Fruit fly (Drosophila melanogaster) whole organism, embryonic: Measurements from ENCODE around the gene CG2006.

Source experiments
- Antp ChIP-seq: fragments of 200-800 bp; sonication (Bioruptor generic); optimal IDR thresholded peaks from 3 replicates; lab custom pipeline; 2016; ENCODE audit warnings: missing biosample characterization, missing genetic modification characterization
- Atf6 ChIP-seq: fragments of 200-800 bp; sonication (Bioruptor generic); IDR thresholded peaks from 2 replicates; pipeline ENCODE4 v1.3.6; 2022; ENCODE audit warnings: missing biosample characterization, missing genetic modification characterization
- Bdp1 ChIP-seq: fragments of 200-800 bp; sonication (Bioruptor generic); optimal IDR thresholded peaks from 3 replicates; lab custom pipeline; 2016; ENCODE audit warnings: missing biosample characterization, missing genetic modification characterization
- CG10366 ChIP-seq: fragments of 200-800 bp; sonication (Bioruptor generic); IDR thresholded peaks from 2 replicates; pipeline ENCODE4 v1.3.6; 2022; ENCODE audit warnings: missing biosample characterization, missing genetic modification characterization
- CG11695 ChIP-seq: fragments of 200-800 bp; sonication (Bioruptor generic); IDR thresholded peaks from 3 replicates; pipeline ENCODE4 v1.3.6; 2022; ENCODE audit warnings: missing biosample characterization, missing genetic modification characterization
- CG12155 ChIP-seq: fragments of 200-800 bp; sonication (Bioruptor generic); optimal IDR thresholded peaks from 3 replicates; lab custom pipeline; 2016; ENCODE audit warnings: missing biosample characterization, missing genetic modification characterization
- CG12219 ChIP-seq: fragments of 200-800 bp; sonication (Bioruptor generic); optimal IDR thresholded peaks from 3 replicates; lab custom pipeline; 2018; ENCODE audit warnings: missing biosample characterization, mild to moderate bottlenecking, missing genetic modification characterization
- CG12299 ChIP-seq: fragments of 200-800 bp; sonication (Bioruptor generic); optimal IDR thresholded peaks from 2 replicates; lab custom pipeline; 2018; ENCODE audit warnings: missing biosample characterization, mild to moderate bottlenecking, missing genetic modification characterization
- CG13123 ChIP-seq: fragments of 200-800 bp; sonication (Bioruptor generic); optimal IDR thresholded peaks from 2 replicates; lab custom pipeline; 2016; ENCODE audit warnings: missing biosample characterization, missing genetic modification characterization
- CG14965 ChIP-seq: fragments of 200-800 bp; sonication (Bioruptor generic); optimal IDR thresholded peaks from 2 replicates; lab custom pipeline; 2016; ENCODE audit warnings: missing biosample characterization, missing genetic modification characterization, borderline replicate concordance
- CG1602 ChIP-seq: fragments of 200-800 bp; sonication (Bioruptor generic); optimal IDR thresholded peaks from 3 replicates; lab custom pipeline; 2016; ENCODE audit warnings: missing biosample characterization, missing genetic modification characterization
- CG1647 ChIP-seq: fragments of 200-800 bp; sonication (Bioruptor generic); optimal IDR thresholded peaks from 3 replicates; lab custom pipeline; 2016; ENCODE audit warnings: missing biosample characterization, missing genetic modification characterization
- CG17802 ChIP-seq: fragments of 200-800 bp; sonication (Bioruptor generic); optimal IDR thresholded peaks from 2 replicates; lab custom pipeline; 2018; ENCODE audit warnings: missing biosample characterization, mild to moderate bottlenecking, missing genetic modification characterization, moderate library complexity
- CG2875 ChIP-seq: fragments of 200-800 bp; sonication (Bioruptor generic); optimal IDR thresholded peaks from 2 replicates; lab custom pipeline; 2017; ENCODE audit warnings: missing biosample characterization, mild to moderate bottlenecking, missing genetic modification characterization, missing genetic modification reagents
- CG3065 ChIP-seq: fragments of 200-800 bp; sonication (Bioruptor generic); optimal IDR thresholded peaks from 2 replicates; lab custom pipeline; 2016; ENCODE audit warnings: missing biosample characterization, missing genetic modification characterization
- CG32772 ChIP-seq: fragments of 200-800 bp; sonication (Bioruptor generic); IDR thresholded peaks from 2 replicates; pipeline ENCODE4 v1.3.6; 2022; ENCODE audit warnings: missing biosample characterization, missing genetic modification characterization
- CG3726 ChIP-seq: fragments of 200-800 bp; sonication (Bioruptor generic); IDR thresholded peaks from 3 replicates; pipeline ENCODE4, ENCODE4 v1.3.6; 2022; ENCODE audit warnings: missing biosample characterization, missing genetic modification characterization
- CG4707 ChIP-seq: fragments of 200-800 bp; sonication (Bioruptor generic); optimal IDR thresholded peaks from 2 replicates; lab custom pipeline; 2018; ENCODE audit warnings: missing biosample characterization, mild to moderate bottlenecking, missing genetic modification characterization, moderate library complexity
- CG4730 ChIP-seq: fragments of 200-800 bp; sonication (Bioruptor generic); IDR thresholded peaks from 2 replicates; pipeline ENCODE4 v1.3.6; 2022; ENCODE audit warnings: missing biosample characterization, missing genetic modification characterization
- CG4820 ChIP-seq: fragments of 200-800 bp; sonication (Bioruptor generic); optimal IDR thresholded peaks from 3 replicates; lab custom pipeline; 2016; ENCODE audit warnings: missing biosample characterization, missing genetic modification characterization
- CG9437 ChIP-seq: fragments of 200-800 bp; sonication (Bioruptor generic); optimal IDR thresholded peaks from 2 replicates; lab custom pipeline; 2018; ENCODE audit warnings: missing biosample characterization, mild to moderate bottlenecking, missing genetic modification characterization
- Dip3 ChIP-seq: fragments of 200-800 bp; sonication (Bioruptor generic); optimal IDR thresholded peaks from 3 replicates; lab custom pipeline; 2016; ENCODE audit warnings: missing biosample characterization, missing genetic modification characterization
- Doc2 ChIP-seq: fragments of 200-800 bp; sonication (Bioruptor generic); IDR thresholded peaks from 2 replicates; pipeline ENCODE4 v1.3.6; 2022; ENCODE audit warnings: missing biosample characterization, missing genetic modification characterization
- Dref ChIP-seq: fragments of 200-800 bp; sonication (Bioruptor generic); IDR thresholded peaks from 2 replicates; pipeline ENCODE4 v1.3.6; 2022; ENCODE audit warnings: missing biosample characterization, missing genetic modification characterization
- Fer2 ChIP-seq: fragments of 200-800 bp; sonication (Bioruptor generic); optimal IDR thresholded peaks from 2 replicates; lab custom pipeline; 2018; ENCODE audit warnings: missing biosample characterization, mild to moderate bottlenecking, missing genetic modification characterization, moderate library complexity
- NC2β ChIP-seq: fragments of 200-800 bp; sonication (Bioruptor generic); optimal IDR thresholded peaks from 2 replicates; lab custom pipeline; 2016; ENCODE audit warnings: missing biosample characterization, missing genetic modification characterization
- NK7.1 ChIP-seq: fragments of 200-800 bp; sonication (Bioruptor generic); optimal IDR thresholded peaks from 3 replicates; lab custom pipeline; 2016; ENCODE audit warnings: missing biosample characterization, missing genetic modification characterization
- Neu2 ChIP-seq: fragments of 200-800 bp; sonication (Bioruptor generic); optimal IDR thresholded peaks from 3 replicates; lab custom pipeline; 2016; ENCODE audit warnings: missing biosample characterization, missing genetic modification characterization, borderline replicate concordance
- Sox102F ChIP-seq: fragments of 200-800 bp; sonication (Bioruptor generic); optimal IDR thresholded peaks from 2 replicates; lab custom pipeline; 2018; ENCODE audit warnings: missing biosample characterization, mild to moderate bottlenecking, missing genetic modification characterization, moderate library complexity
- Spps ChIP-seq: fragments of 200-800 bp; sonication (Bioruptor generic); optimal IDR thresholded peaks from 2 replicates; lab custom pipeline; 2018; ENCODE audit warnings: missing biosample characterization, mild to moderate bottlenecking, missing genetic modification characterization
- Usf ChIP-seq: fragments of 200-800 bp; sonication (Bioruptor generic); optimal IDR thresholded peaks from 2 replicates; lab custom pipeline; 2017; ENCODE audit warnings: missing genotype, missing biosample characterization, missing genetic modification characterization
- Xrp1 ChIP-seq: fragments of 200-800 bp; sonication (Bioruptor generic); IDR thresholded peaks from 2 replicates; pipeline ENCODE4 v1.3.6; 2022; ENCODE audit warnings: missing biosample characterization, missing genetic modification characterization
- ara ChIP-seq: fragments of 200-800 bp; sonication (Bioruptor generic); IDR thresholded peaks from 2 replicates; pipeline ENCODE4 v1.3.6; 2022; ENCODE audit warnings: missing biosample characterization, missing genetic modification characterization
- btn ChIP-seq: fragments of 200-800 bp; sonication (Bioruptor generic); optimal IDR thresholded peaks from 2 replicates; lab custom pipeline; 2016; ENCODE audit warnings: missing biosample characterization, missing genetic modification characterization
- cad ChIP-seq: fragments of >200 bp; optimal IDR thresholded peaks from 2 replicates; lab custom pipeline; 2017; ENCODE audit warnings: missing biosample characterization, missing genetic modification characterization
- cg ChIP-seq: fragments of 200-800 bp; sonication (Bioruptor generic); optimal IDR thresholded peaks from 3 replicates; lab custom pipeline; 2019; ENCODE audit warnings: missing biosample characterization, mild to moderate bottlenecking, missing genetic modification characterization, moderate library complexity
- chif ChIP-seq, 2 experiments: fragments of 200-800 bp; sonication (Bioruptor generic); optimal IDR thresholded peaks; 3 replicates each; lab custom pipeline; 2016; ENCODE audit warnings: missing biosample characterization in 2 of 2, missing genetic modification characterization in 2 of 2
- dpn ChIP-seq, 2 experiments: fragments of 200-800 bp; sonication (Bioruptor generic); optimal IDR thresholded peaks; 3 replicates each; lab custom pipeline; 2016; ENCODE audit warnings: missing biosample characterization in 2 of 2, missing genetic modification characterization in 2 of 2
- dysf ChIP-seq: fragments of 200-800 bp; sonication (Bioruptor generic); IDR thresholded peaks from 3 replicates; pipeline ENCODE4 v1.3.6; 2022; ENCODE audit warnings: missing biosample characterization, missing genetic modification characterization
- ems ChIP-seq: fragments of 200-800 bp; sonication (Bioruptor generic); optimal IDR thresholded peaks from 3 replicates; lab custom pipeline; 2016; ENCODE audit warnings: missing biosample characterization, missing genetic modification characterization
- gcm ChIP-seq: fragments of 200-800 bp; sonication (Bioruptor generic); optimal IDR thresholded peaks from 2 replicates; lab custom pipeline; 2019; ENCODE audit warnings: missing biosample characterization, mild to moderate bottlenecking, missing genetic modification characterization, moderate library complexity
- gem ChIP-seq: fragments of 200-800 bp; sonication (Bioruptor generic); optimal IDR thresholded peaks from 2 replicates; lab custom pipeline; 2019; ENCODE audit warnings: missing biosample characterization, mild to moderate bottlenecking, missing genetic modification characterization, moderate library complexity
- h ChIP-seq: fragments of >200 bp; optimal IDR thresholded peaks from 2 replicates; lab custom pipeline; 2017
- jigr1 ChIP-seq: fragments of 200-800 bp; sonication (Bioruptor generic); IDR thresholded peaks from 3 replicates; pipeline ENCODE4 v1.3.6; 2022; ENCODE audit warnings: missing biosample characterization, missing genetic modification characterization
- jing ChIP-seq: fragments of 200-800 bp; sonication (Bioruptor generic); optimal IDR thresholded peaks from 2 replicates; lab custom pipeline; 2018; ENCODE audit warnings: missing biosample characterization, mild to moderate bottlenecking, missing genetic modification characterization
- lilli ChIP-seq: fragments of 200-800 bp; sonication (Bioruptor generic); optimal IDR thresholded peaks from 3 replicates; lab custom pipeline; 2016; ENCODE audit warnings: missing biosample characterization, missing genetic modification characterization
- lola ChIP-seq, 3 experiments: fragments of >200 bp in 2 of 3; fragments of 200-800 bp in 1 of 3; sonication (Bioruptor generic) in 1 of 3; optimal IDR thresholded peaks; 2 replicates each; lab custom pipeline; 2017 to 2019; ENCODE audit warnings: missing biosample characterization in 3 of 3, missing genetic modification characterization in 3 of 3, mild to moderate bottlenecking in 1 of 3, moderate library complexity in 1 of 3
- pita ChIP-seq: fragments of 200-800 bp; sonication (Bioruptor generic); optimal IDR thresholded peaks from 2 replicates; lab custom pipeline; 2017; ENCODE audit warnings: missing biosample characterization, mild to moderate bottlenecking, missing genetic modification characterization
- sc ChIP-seq, 3 experiments: fragments of >200 bp in 2 of 3; fragments of 200-800 bp in 1 of 3; sonication (Bioruptor generic) in 1 of 3; optimal IDR thresholded peaks; 2 replicates in 2 of 3; 3 replicates in 1 of 3; lab custom pipeline; 2017; ENCODE audit warnings: mild to moderate bottlenecking in 1 of 3, missing biosample characterization in 1 of 3, missing genetic modification characterization in 1 of 3, missing genetic modification reagents in 1 of 3
- sens-2 ChIP-seq: fragments of 200-800 bp; sonication (Bioruptor generic); IDR thresholded peaks from 2 replicates; pipeline ENCODE4 v1.3.6; 2022; ENCODE audit warnings: missing biosample characterization, missing genetic modification characterization
- tx ChIP-seq: fragments of 200-800 bp; sonication (Bioruptor generic); optimal IDR thresholded peaks from 2 replicates; lab custom pipeline; 2016; ENCODE audit warnings: missing biosample characterization, missing genetic modification characterization

The CG2006 gene

DNA sequence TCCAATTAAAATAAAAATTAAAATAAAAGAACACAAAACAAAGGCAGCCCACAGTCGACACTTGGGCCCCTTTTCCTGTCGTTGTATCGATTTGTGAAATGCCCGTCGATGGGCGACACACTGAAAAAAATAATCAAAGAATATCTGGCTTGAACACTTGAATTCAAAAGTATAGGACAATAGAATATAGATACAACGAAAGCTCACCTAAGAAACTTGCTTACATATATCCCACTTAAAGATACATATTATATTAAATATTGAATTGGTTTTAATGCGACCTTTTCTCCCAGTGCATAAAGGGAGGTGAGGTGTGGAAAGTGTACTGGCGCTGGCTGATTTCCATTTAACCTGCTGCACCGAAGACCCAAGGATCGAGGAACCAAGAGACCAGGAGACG is 32.9 kb downstream of the CG2006 start (continued):
- peak; percentile 5 for TF ChIP-seq CG1602 (GFP tag; lab: Kevin White, UChicago)
- no peak for TF ChIP-seq cg
- TF ChIP-seq Xrp1 (GFP tag; lab: Robert Waterston, UW) = peak; percentile 82
- TF ChIP-seq CG10366 = 0 out of 2 replicates have a peak, but pooled peaks have one; percentile 33
- no peak for TF ChIP-seq CG13123
- TF ChIP-seq Neu2 (GFP tag; lab: Kevin White, UChicago) = no peak
- TF ChIP-seq Usf (GFP tag; lab: Kevin White, UChicago) = peak; percentile 13
- peak; percentile 46 for TF ChIP-seq gcm (GFP tag; lab: Kevin White, UChicago)
- no peak for TF ChIP-seq Antp (GFP tag; lab: Kevin White, UChicago)
- no peak for TF ChIP-seq Fer2
- no peak for TF ChIP-seq CG14965 (GFP tag; lab: Kevin White, UChicago)
- peak; percentile 7 for TF ChIP-seq CG12155 (GFP tag; lab: Kevin White, UChicago)
- TF ChIP-seq Dip3 (GFP tag; lab: Kevin White, UChicago) = no peak
- TF ChIP-seq ara (GFP tag; lab: Robert Waterston, UW) = peak; percentile 78
- TF ChIP-seq gem (tag; lab: Kevin White, UChicago) = peak; percentile 74
- TF ChIP-seq CG11695 = no peak
- TF ChIP-seq btn = no peak
- peak in 1 of 3 experiments; percentile 80 for TF ChIP-seq lola (GFP tag; optimal IDR thresholded peaks at IDR 0.05; lab: Kevin White, UChicago)
- no peak for TF ChIP-seq CG3065
- TF ChIP-seq sc (optimal IDR thresholded peaks at IDR 0.05; lab: Kevin White, UChicago) = no peak
- TF ChIP-seq sc (GFP tag; optimal IDR thresholded peaks at IDR 0.05; lab: Kevin White, UChicago) = peak; percentile 43
- no peak for TF ChIP-seq CG1647 (GFP tag; lab: Kevin White, UChicago)
- TF ChIP-seq jigr1 (GFP tag; lab: Robert Waterston, UW) = no peak
- peak; percentile 12 for TF ChIP-seq CG2875 (GFP tag; lab: Kevin White, UChicago)
- TF ChIP-seq chif (GFP tag; optimal IDR thresholded peaks at IDR 0.05; lab: Kevin White, UChicago) = peak; percentile 9 to 54
- TF ChIP-seq Bdp1 = no peak
- no peak for TF ChIP-seq h (lab: Kevin White, UChicago)
- peak; percentile 33 for TF ChIP-seq CG17802 (tag; lab: Kevin White, UChicago)
- 0 out of 2 replicates have a peak, but pooled peaks have one; percentile 26 for TF ChIP-seq sens-2 (GFP tag; lab: Robert Waterston, UW)
- no peak for TF ChIP-seq CG9437 (GFP tag; lab: Kevin White, UChicago)
- TF ChIP-seq Atf6 (GFP tag; lab: Robert Waterston, UW) = no peak
- no peak for TF ChIP-seq CG4730
- peak; percentile 73 for TF ChIP-seq CG4820 (GFP tag; lab: Kevin White, UChicago)
- no peak for TF ChIP-seq Dref (GFP tag; lab: Robert Waterston, UW)
- no peak for TF ChIP-seq CG12299 (tag; lab: Kevin White, UChicago)
- no peak for TF ChIP-seq Doc2 (GFP tag; lab: Robert Waterston, UW)
- TF ChIP-seq CG4707 (GFP tag; lab: Kevin White, UChicago) = no peak
- TF ChIP-seq CG12219 (GFP tag; lab: Kevin White, UChicago) = peak; percentile 26
- TF ChIP-seq jing = peak; percentile 34
- TF ChIP-seq cad (GFP tag; lab: Kevin White, UChicago) = no peak
- no peak for TF ChIP-seq pita (GFP tag; lab: Kevin White, UChicago)
- TF ChIP-seq NC2β = no peak
- peak; percentile 49 for TF ChIP-seq Sox102F (GFP tag; lab: Kevin White, UChicago)
- no peak for TF ChIP-seq NK7.1 (GFP tag; lab: Kevin White, UChicago)
- peak; percentile 67; the same call in 2 of the 3 replicates for TF ChIP-seq CG3726 (GFP tag; lab: Robert Waterston, UW)
- peak; percentile 58 for TF ChIP-seq CG32772 (GFP tag; lab: Robert Waterston, UW)
- TF ChIP-seq Spps (tag; lab: Kevin White, UChicago) = peak; percentile 74
- TF ChIP-seq lilli (GFP tag; lab: Kevin White, UChicago) = peak; percentile 15
- TF ChIP-seq dpn (GFP tag; optimal IDR thresholded peaks at IDR 0.05; lab: Kevin White, UChicago) = peak in 1 of 2 experiments; percentile 26
- no peak for TF ChIP-seq dysf (GFP tag; lab: Robert Waterston, UW)
- peak; percentile 28 for TF ChIP-seq ems (GFP tag; lab: Kevin White, UChicago)
- no peak for TF ChIP-seq tx (GFP tag; lab: Kevin White, UChicago)
